Fruit fly (Drosophila melanogaster) whole organism, wandering third instar larva: Measurements from ENCODE around the gene Prx3.

Source experiments
- CG32264 ChIP-seq: fragments of 200-800 bp; sonication (Bioruptor generic); optimal IDR thresholded peaks from 2 replicates; lab custom pipeline; 2016; ENCODE audit warnings: missing biosample characterization, missing genetic modification characterization
- CG9705 ChIP-seq: fragments of 200-800 bp; sonication (Bioruptor generic); optimal IDR thresholded peaks from 2 replicates; lab custom pipeline; 2018; ENCODE audit warnings: missing biosample characterization, mild to moderate bottlenecking, missing genetic modification characterization
- Dfd ChIP-seq: fragments of >200 bp; optimal IDR thresholded peaks from 2 replicates; lab custom pipeline; 2017; ENCODE audit warnings: missing biosample characterization, missing genetic modification characterization
- Dif ChIP-seq: fragments of 200-275, 200-300 bp; sonication (Bioruptor generic); optimal IDR thresholded peaks from 2 replicates; lab custom pipeline; 2018; ENCODE audit warnings: missing biosample characterization, missing genetic modification characterization; ENCODE audit not compliant: partially characterized antibody
- GATAd ChIP-seq: sonication (Bioruptor generic); optimal IDR thresholded peaks from 2 replicates; lab custom pipeline; 2016; ENCODE audit warnings: missing biosample characterization, missing genetic modification characterization
- HLH106 ChIP-seq: fragments of 200-800 bp; optimal IDR thresholded peaks from 3 replicates; lab custom pipeline; 2019; ENCODE audit warnings: missing biosample characterization, mild to moderate bottlenecking, missing genetic modification characterization, moderate library complexity
- Hr78 ChIP-seq: fragments of >200 bp; optimal IDR thresholded peaks from 2 replicates; lab custom pipeline; 2017; ENCODE audit warnings: missing biosample characterization, missing genetic modification characterization
- Hr83 ChIP-seq: fragments of 200-300 bp; sonication (Bioruptor generic); optimal IDR thresholded peaks from 2 replicates; lab custom pipeline; 2016; ENCODE audit warnings: missing biosample characterization, mild to moderate bottlenecking, missing genetic modification characterization, moderate library complexity; ENCODE audit not compliant: poor library complexity, severe bottlenecking
- N ChIP-seq: fragments of >200 bp; optimal IDR thresholded peaks from 2 replicates; lab custom pipeline; 2018; ENCODE audit warnings: missing biosample characterization, missing external identifiers, missing genetic modification characterization
- OdsH ChIP-seq: fragments of 200-800 bp; sonication (Bioruptor generic); optimal IDR thresholded peaks from 2 replicates; lab custom pipeline; 2016; ENCODE audit warnings: missing biosample characterization, mild to moderate bottlenecking, missing genetic modification characterization
- Rel ChIP-seq, 2 experiments: fragments of 200-800 bp; sonication (Bioruptor generic) in 1 of 2; optimal IDR thresholded peaks; 2 replicates in 1 of 2; 3 replicates in 1 of 2; lab custom pipeline; 2016 to 2019; ENCODE audit warnings: mild to moderate bottlenecking in 2 of 2, missing biosample characterization in 2 of 2, missing genetic modification characterization in 2 of 2, moderate library complexity in 1 of 2
- Sp1 ChIP-seq: fragments of 200-800 bp; sonication (Bioruptor generic); optimal IDR thresholded peaks from 3 replicates; lab custom pipeline; 2019; ENCODE audit warnings: missing biosample characterization, mild to moderate bottlenecking, missing genetic modification characterization, moderate library complexity
- Vsx2 ChIP-seq: fragments of 200-300, 225-300 bp; sonication (Bioruptor generic); optimal IDR thresholded peaks from 2 replicates; lab custom pipeline; 2018; ENCODE audit warnings: missing biosample characterization, missing genetic modification characterization; ENCODE audit not compliant: partially characterized antibody
- br ChIP-seq: fragments of 200-800 bp; sonication (Bioruptor generic); optimal IDR thresholded peaks from 2 replicates; lab custom pipeline; 2016; ENCODE audit warnings: missing biosample characterization, missing genetic modification characterization
- brk ChIP-seq: fragments of 200-800 bp; sonication (Bioruptor generic); optimal IDR thresholded peaks from 2 replicates; lab custom pipeline; 2016; ENCODE audit warnings: missing biosample characterization, mild to moderate bottlenecking, missing genetic modification characterization
- dl ChIP-seq, 2 experiments: fragments of 175-275, 200-275 bp in 1 of 2; fragments of 200-275 bp in 1 of 2; sonication (Bioruptor generic); optimal IDR thresholded peaks; lab custom pipeline; 2018; ENCODE audit warnings: mild to moderate bottlenecking in 2 of 2, missing biosample characterization in 2 of 2, missing genetic modification characterization in 2 of 2, moderate library complexity in 2 of 2; ENCODE audit not compliant: partially characterized antibody in 2 of 2, insufficient read depth in 1 of 2
- dmrt93B ChIP-seq: fragments of 200-800 bp; sonication (Bioruptor generic); optimal IDR thresholded peaks from 2 replicates; lab custom pipeline; 2018; ENCODE audit warnings: missing biosample characterization, mild to moderate bottlenecking, missing genetic modification characterization
- dsf ChIP-seq: sonication (Bioruptor generic); optimal IDR thresholded peaks from 2 replicates; lab custom pipeline; 2016; ENCODE audit warnings: missing biosample characterization, missing genetic modification characterization, borderline replicate concordance
- ey ChIP-seq: fragments of 200-800 bp; sonication (Bioruptor generic); optimal IDR thresholded peaks from 2 replicates; lab custom pipeline; 2016; ENCODE audit warnings: missing biosample characterization, missing genetic modification characterization
- foxo ChIP-seq, 2 experiments: fragments of 200-800 bp; sonication (Bioruptor generic); optimal IDR thresholded peaks; 2 replicates in 1 of 2; 3 replicates in 1 of 2; lab custom pipeline; 2016 to 2017; ENCODE audit warnings: missing biosample characterization in 2 of 2, missing genetic modification characterization in 2 of 2
- fru ChIP-seq: fragments of 200-800 bp; sonication (Bioruptor generic); optimal IDR thresholded peaks from 3 replicates; lab custom pipeline; 2016; ENCODE audit warnings: missing biosample characterization, mild to moderate bottlenecking, missing genetic modification characterization
- h ChIP-seq: fragments of 200-800 bp; sonication (Bioruptor generic); optimal IDR thresholded peaks from 3 replicates; lab custom pipeline; 2016; ENCODE audit warnings: missing biosample characterization, mild to moderate bottlenecking, missing genetic modification characterization
- pan ChIP-seq: fragments of >200 bp; optimal IDR thresholded peaks from 2 replicates; lab custom pipeline; 2017
- psq ChIP-seq: fragments of 200-800 bp; sonication (Bioruptor generic); optimal IDR thresholded peaks from 3 replicates; lab custom pipeline; 2017; ENCODE audit warnings: missing biosample characterization, mild to moderate bottlenecking, missing genetic modification characterization, moderate library complexity
- rgr ChIP-seq: fragments of 200-800 bp; sonication (Bioruptor generic); optimal IDR thresholded peaks from 3 replicates; lab custom pipeline; 2016; ENCODE audit warnings: missing biosample characterization, mild to moderate bottlenecking, missing genetic modification characterization
- sage ChIP-seq: fragments of 200-800 bp; sonication (Bioruptor generic); optimal IDR thresholded peaks from 2 replicates; lab custom pipeline; 2016; ENCODE audit warnings: missing biosample characterization, mild to moderate bottlenecking, missing genetic modification characterization
- sv ChIP-seq: fragments of 200-800 bp; sonication (Bioruptor generic); optimal IDR thresholded peaks from 3 replicates; lab custom pipeline; 2016; ENCODE audit warnings: missing biosample characterization, missing genetic modification characterization
- tai ChIP-seq: sonication (Bioruptor generic); optimal IDR thresholded peaks from 2 replicates; lab custom pipeline; 2016; ENCODE audit warnings: missing biosample characterization, missing genetic modification characterization
- usp ChIP-seq: fragments of >200 bp; optimal IDR thresholded peaks from 2 replicates; lab custom pipeline; 2017; ENCODE audit warnings: missing biosample characterization, missing genetic modification characterization

Prx3 gene

DNA sequence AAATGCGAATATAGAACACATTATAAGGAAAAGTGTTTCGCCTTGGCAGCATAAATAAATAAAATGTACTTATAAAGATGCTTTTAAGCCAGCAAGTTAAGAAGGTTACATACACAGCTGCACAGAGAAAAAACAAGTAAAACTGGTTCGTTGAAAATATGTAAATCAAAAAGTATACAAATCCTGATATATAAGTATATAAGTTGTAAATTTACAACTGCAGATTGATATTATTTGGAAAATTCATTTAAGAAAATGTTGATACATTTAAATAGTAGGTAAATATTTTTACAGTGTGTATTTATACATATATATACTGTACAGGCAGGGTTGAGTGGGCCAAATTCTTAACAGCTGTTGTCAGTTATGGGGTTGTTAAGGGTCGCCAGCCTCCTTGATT lies 18.5 kb upstream of the Prx3 start:
- no peak for TF ChIP-seq N
- TF ChIP-seq, all 38 proteins: peak for 0

DNA sequence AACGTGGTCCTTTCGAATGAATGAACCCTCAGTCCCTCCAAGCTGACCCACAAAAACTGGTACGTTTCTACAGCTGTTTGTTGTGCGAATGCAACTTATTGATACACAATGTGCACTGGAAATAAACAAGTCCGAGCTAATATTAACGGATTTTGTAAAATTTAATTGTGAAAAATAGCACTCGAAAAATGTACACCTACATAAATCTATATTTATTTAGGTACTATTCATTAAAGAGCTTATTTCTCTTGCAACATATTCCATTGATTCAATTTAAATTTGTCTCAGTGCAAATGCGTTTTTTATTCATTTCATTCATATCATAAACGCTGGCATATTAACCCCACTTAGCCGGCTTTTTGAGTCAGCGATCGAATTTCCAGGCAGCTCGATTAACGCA lies 14.8 kb upstream of the Prx3 start:
- TF ChIP-seq dmrt93B (GFP tag; lab: Kevin White, UChicago), result no peak
- TF ChIP-seq Hr83 (GFP tag; lab: Kevin White, UChicago), result no peak
- no peak for TF ChIP-seq Rel (GFP tag; optimal IDR thresholded peaks at IDR 0.05; lab: Kevin White, UChicago)
- TF ChIP-seq Rel (tag; optimal IDR thresholded peaks at IDR 0.05; lab: Kevin White, UChicago), result no peak
- no peak for TF ChIP-seq Vsx2 (GFP tag; lab: Kevin White, UChicago)
- TF ChIP-seq CG32264 (GFP tag; lab: Kevin White, UChicago), result no peak
- peak; percentile 13 for TF ChIP-seq fru (GFP tag; lab: Kevin White, UChicago)
- peak; percentile 3 for TF ChIP-seq HLH106 (tag; lab: Kevin White, UChicago)
- TF ChIP-seq sv, result no peak
- TF ChIP-seq br (GFP tag; lab: Kevin White, UChicago), result no peak
- peak; percentile 14 for TF ChIP-seq rgr (GFP tag; lab: Kevin White, UChicago)
- peak; percentile 13 for TF ChIP-seq h (GFP tag; lab: Kevin White, UChicago)
- no peak for TF ChIP-seq psq (GFP tag; lab: Kevin White, UChicago)
- TF ChIP-seq N, result no peak
- TF ChIP-seq foxo (GFP tag; optimal IDR thresholded peaks at IDR 0.05; lab: Kevin White, UChicago), result peak in 1 of 2 experiments; percentile 23
- TF ChIP-seq, all 38 proteins: peak for 5

dm6 chr3R:17558630-17559029 lies 12.3 kb upstream of the Prx3 start, which contains the start of gene Hmx:
Gene Hmx (plus strand): TSS chr3R:17558930.
- TF ChIP-seq Dfd (GFP tag; lab: Kevin White, UChicago), result peak; percentile 17
- TF ChIP-seq Hr78 (GFP tag; lab: Kevin White, UChicago), result no peak

- TF ChIP-seq dl (GFP tag; optimal IDR thresholded peaks at IDR 0.05; lab: Kevin White, UChicago; ENCODE audit: insufficient read depth in 1 of 2, partially characterized antibody in 2 of 2), result peak in 1 of 2 experiments; percentile 6
- no peak for TF ChIP-seq h (GFP tag; lab: Kevin White, UChicago)
Measured at dm6 chr3R:17557487-17557886, 11.2 kb upstream of the Prx3 start.

DNA sequence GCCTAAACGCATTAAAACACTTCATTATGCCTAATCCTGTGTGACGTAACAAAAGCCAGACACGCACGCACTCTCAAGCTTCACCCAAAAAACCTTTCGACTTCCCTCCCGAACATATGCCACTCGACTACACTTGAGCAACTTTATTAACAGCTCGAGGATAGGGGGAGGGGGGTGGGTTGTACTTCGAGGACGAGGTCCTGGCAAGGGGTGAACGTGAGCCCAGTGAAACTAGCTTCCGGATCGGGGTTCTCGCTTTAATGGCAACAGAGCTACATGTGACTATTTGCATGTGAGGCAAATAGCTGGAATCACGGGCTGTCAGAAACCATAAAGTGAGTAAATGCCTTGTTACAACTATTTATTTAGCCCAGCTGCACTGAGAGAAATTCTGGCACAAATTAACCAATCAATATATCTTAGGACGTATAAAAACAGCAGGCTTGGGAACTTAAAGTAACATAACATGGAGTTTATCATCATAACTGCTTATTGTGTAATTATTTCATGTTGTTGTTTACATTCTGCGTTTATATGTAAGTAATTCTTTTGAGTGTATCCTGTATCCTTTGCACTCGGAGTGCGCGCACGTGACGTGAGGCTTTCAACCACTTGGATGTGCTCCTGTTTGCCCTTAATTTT lies 4.6 kb upstream of the Prx3 start:
- no peak for TF ChIP-seq h (GFP tag; lab: Kevin White, UChicago)
- TF ChIP-seq sv, result peak; percentile 24

DNA sequence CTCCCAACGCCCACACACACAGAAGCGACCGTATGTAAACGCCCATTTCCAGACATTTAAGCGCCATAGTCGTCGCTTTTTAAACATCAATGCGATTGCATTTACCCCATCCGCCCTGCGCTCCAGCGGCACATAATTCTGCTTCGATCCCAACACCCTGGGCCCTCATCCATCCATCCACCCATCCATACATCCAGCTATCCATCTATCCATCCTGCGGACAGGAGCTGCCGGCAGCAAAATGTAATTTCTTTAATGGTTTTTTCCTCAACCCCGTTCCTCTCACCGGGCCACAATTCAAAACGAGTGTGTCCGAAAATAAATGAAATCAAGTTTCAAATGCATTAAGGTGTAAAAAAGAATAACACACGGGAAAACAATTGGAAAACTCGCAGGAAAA lies 3.7 kb upstream of the Prx3 start:
- TF ChIP-seq Rel (GFP tag; optimal IDR thresholded peaks at IDR 0.05; lab: Kevin White, UChicago) (no peak), Rel (tag; optimal IDR thresholded peaks at IDR 0.05; lab: Kevin White, UChicago) (no peak), rgr (GFP tag; lab: Kevin White, UChicago) (no peak), Dif (GFP tag; lab: Kevin White, UChicago) (no peak), CG9705 (GFP tag; lab: Kevin White, UChicago) (no peak), tai (GFP tag; lab: Kevin White, UChicago) (no peak), GATAd (no peak), ey (no peak), dmrt93B (GFP tag; lab: Kevin White, UChicago) (no peak)

- no peak for TF ChIP-seq sage
- TF ChIP-seq Dfd (GFP tag; lab: Kevin White, UChicago), result peak; percentile 94
Measured at dm6 chr3R:17544594-17544993, 1.7 kb downstream of the Prx3 start.

dm6 chr3R:17540497-17540822 lies 5.9 kb downstream of the Prx3 start:
- TF ChIP-seq brk (GFP tag; lab: Kevin White, UChicago) (no peak), CG9705 (GFP tag; lab: Kevin White, UChicago) (no peak), OdsH (GFP tag; lab: Kevin White, UChicago) (no peak), sv (no peak), Rel (GFP tag; optimal IDR thresholded peaks at IDR 0.05; lab: Kevin White, UChicago) (no peak), Rel (tag; optimal IDR thresholded peaks at IDR 0.05; lab: Kevin White, UChicago) (no peak), Dif (GFP tag; lab: Kevin White, UChicago) (no peak), br (GFP tag; lab: Kevin White, UChicago) (no peak), HLH106 (tag; lab: Kevin White, UChicago) (no peak), Hr78 (GFP tag; lab: Kevin White, UChicago) (no peak), Sp1 (GFP tag; lab: Kevin White, UChicago) (no peak), fru (GFP tag; lab: Kevin White, UChicago) (no peak), usp (GFP tag; lab: Kevin White, UChicago) (no peak), dsf (no peak), pan (lab: Kevin White, UChicago) (no peak), sage (no peak), dmrt93B (GFP tag; lab: Kevin White, UChicago) (no peak), psq (GFP tag; lab: Kevin White, UChicago) (no peak), rgr (GFP tag; lab: Kevin White, UChicago) (no peak)
